Worm (Caenorhabditis elegans) whole organism, late embryonic: ENCODE data around the gene R07E3.6.

ENCODE experiments used
- C38D4.7 ChIP-seq: fragments of 200-800 bp; sonication (Bioruptor generic); optimal IDR thresholded peaks from 2 replicates; lab custom pipeline; 2018; ENCODE audit warnings: mild to moderate bottlenecking, missing genetic modification characterization, moderate library complexity, missing compliant biosample characterization
- F13H6.1 ChIP-seq: sonication (generic microtip); optimal IDR thresholded peaks from 2 replicates; lab custom pipeline; 2016; ENCODE audit warnings: missing genetic modification characterization, missing compliant biosample characterization
- K02D7.2 ChIP-seq: sonication (generic microtip); optimal IDR thresholded peaks from 2 replicates; lab custom pipeline; 2017; ENCODE audit warnings: mild to moderate bottlenecking, missing genetic modification characterization, missing compliant biosample characterization
- K09A11.1 ChIP-seq: sonication (generic microtip); optimal IDR thresholded peaks from 2 replicates; lab custom pipeline; 2017; ENCODE audit warnings: antibody characterized with exemption, mild to moderate bottlenecking, missing genetic modification characterization, missing compliant biosample characterization; ENCODE audit not compliant: insufficient read depth
- Y22D7AL.16 ChIP-seq: sonication (generic microtip); optimal IDR thresholded peaks from 2 replicates; lab custom pipeline; 2016; ENCODE audit warnings: missing genetic modification characterization, missing compliant biosample characterization
- ama-1 ChIP-seq: fragments of 150-350 bp; optimal IDR thresholded peaks from 2 replicates; lab custom pipeline; 2014
- ceh-19 ChIP-seq: fragments of 200-800 bp; sonication (Bioruptor generic); optimal IDR thresholded peaks from 2 replicates; lab custom pipeline; 2018; ENCODE audit warnings: mild to moderate bottlenecking, missing genetic modification characterization, missing compliant biosample characterization
- ceh-2 ChIP-seq: sonication (generic microtip); optimal IDR thresholded peaks from 2 replicates; lab custom pipeline; 2016; ENCODE audit warnings: missing genotype, missing genetic modification characterization, missing compliant biosample characterization
- ceh-22 ChIP-seq: sonication (generic microtip); optimal IDR thresholded peaks from 2 replicates; lab custom pipeline; 2017; ENCODE audit warnings: missing biosample characterization, missing genetic modification characterization
- ceh-30 ChIP-seq: fragments of 150-350 bp; optimal IDR thresholded peaks from 2 replicates; lab custom pipeline; 2014; ENCODE audit warnings: missing biosample characterization, missing genetic modification characterization
- ceh-34 ChIP-seq: sonication (generic microtip); optimal IDR thresholded peaks from 2 replicates; lab custom pipeline; 2016; ENCODE audit warnings: mild to moderate bottlenecking, missing genetic modification characterization, missing compliant biosample characterization
- ceh-45 ChIP-seq: fragments of 200-800 bp; sonication (Bioruptor generic); IDR thresholded peaks from 2 replicates; pipeline ENCODE4 v1.3.6; 2022; ENCODE audit warnings: missing genetic modification reagents, missing genetic modification characterization, missing compliant biosample characterization
- ceh-48 ChIP-seq: sonication (generic microtip); optimal IDR thresholded peaks from 2 replicates; lab custom pipeline; 2016; ENCODE audit warnings: missing genetic modification characterization, inconsistent platforms, missing compliant biosample characterization
- ceh-9 ChIP-seq: sonication (generic microtip); optimal IDR thresholded peaks from 2 replicates; lab custom pipeline; 2016; ENCODE audit warnings: mild to moderate bottlenecking, missing genetic modification characterization, inconsistent platforms, missing compliant biosample characterization
- che-1 ChIP-seq: sonication (generic microtip); optimal IDR thresholded peaks from 2 replicates; lab custom pipeline; 2016; ENCODE audit warnings: mild to moderate bottlenecking, missing genetic modification characterization, missing compliant biosample characterization
- dmd-4 ChIP-seq: sonication (generic microtip); optimal IDR thresholded peaks from 2 replicates; lab custom pipeline; 2016; ENCODE audit warnings: borderline replicate concordance, missing genetic modification characterization, missing compliant biosample characterization
- ets-4 ChIP-seq: sonication (generic microtip); optimal IDR thresholded peaks from 2 replicates; lab custom pipeline; 2016; ENCODE audit warnings: missing genetic modification characterization, missing compliant biosample characterization
- eyg-1 ChIP-seq: sonication (generic microtip); optimal IDR thresholded peaks from 2 replicates; lab custom pipeline; 2016; ENCODE audit warnings: missing genotype, missing genetic modification characterization, missing compliant biosample characterization
- fax-1 ChIP-seq: sonication (generic microtip); optimal IDR thresholded peaks from 2 replicates; lab custom pipeline; 2016; ENCODE audit warnings: missing genotype, missing genetic modification characterization, missing compliant biosample characterization
- fkh-10 ChIP-seq: fragments of 150-350 bp; optimal IDR thresholded peaks from 2 replicates; lab custom pipeline; 2014; ENCODE audit warnings: missing biosample characterization, missing genetic modification reagents, missing genetic modification characterization
- fkh-6 ChIP-seq: sonication (generic microtip); optimal IDR thresholded peaks from 2 replicates; lab custom pipeline; 2016; ENCODE audit warnings: missing genetic modification characterization, missing compliant biosample characterization
- gmeb-2 ChIP-seq: sonication (generic microtip); optimal IDR thresholded peaks from 2 replicates; lab custom pipeline; 2016; ENCODE audit warnings: missing genetic modification characterization, inconsistent platforms, missing compliant biosample characterization
- hlh-30 ChIP-seq: sonication (generic microtip); optimal IDR thresholded peaks from 2 replicates; lab custom pipeline; 2017; ENCODE audit warnings: antibody characterized with exemption, missing genetic modification characterization, missing compliant biosample characterization; ENCODE audit not compliant: insufficient read depth
- lin-11 ChIP-seq: fragments of 200-800 bp; sonication (Bioruptor generic); optimal IDR thresholded peaks from 2 replicates; lab custom pipeline; 2018; ENCODE audit warnings: mild to moderate bottlenecking, missing genetic modification characterization, missing compliant biosample characterization
- mec-3 ChIP-seq: sonication (generic microtip); optimal IDR thresholded peaks from 2 replicates; lab custom pipeline; 2016; ENCODE audit warnings: borderline replicate concordance, missing genetic modification characterization, missing compliant biosample characterization
- nfya-1 ChIP-seq: sonication (generic microtip); optimal IDR thresholded peaks from 2 replicates; lab custom pipeline; 2017; ENCODE audit warnings: missing genetic modification characterization, mild to moderate bottlenecking, missing compliant biosample characterization, antibody characterized with exemption, moderate library complexity
- nhr-232 ChIP-seq: sonication (generic microtip); optimal IDR thresholded peaks from 2 replicates; lab custom pipeline; 2016; ENCODE audit warnings: missing genetic modification characterization, missing compliant biosample characterization
- npax-4 ChIP-seq: sonication (generic microtip); optimal IDR thresholded peaks from 2 replicates; lab custom pipeline; 2016; ENCODE audit warnings: missing genetic modification characterization, missing compliant biosample characterization
- odd-2 ChIP-seq: sonication (generic microtip); optimal IDR thresholded peaks from 2 replicates; lab custom pipeline; 2017; ENCODE audit warnings: antibody characterized with exemption, mild to moderate bottlenecking, missing genetic modification characterization, missing compliant biosample characterization
- pag-3 ChIP-seq: sonication (generic microtip); optimal IDR thresholded peaks from 2 replicates; lab custom pipeline; 2016; ENCODE audit warnings: missing compliant biosample characterization, missing genetic modification characterization, borderline replicate concordance
- pat-9 ChIP-seq: fragments of 200-800 bp; sonication (Bioruptor generic); optimal IDR thresholded peaks from 2 replicates; lab custom pipeline; 2018; ENCODE audit warnings: mild to moderate bottlenecking, missing genetic modification characterization, moderate library complexity, missing compliant biosample characterization
- pax-1 ChIP-seq: fragments of 150-350 bp; optimal IDR thresholded peaks from 2 replicates; lab custom pipeline; 2014; ENCODE audit warnings: missing biosample characterization, missing genetic modification characterization
- pqm-1 ChIP-seq: sonication (generic microtip); optimal IDR thresholded peaks from 2 replicates; lab custom pipeline; 2016; ENCODE audit warnings: missing genetic modification characterization, missing compliant biosample characterization
- pros-1 ChIP-seq: fragments of 150-350 bp; optimal IDR thresholded peaks from 2 replicates; lab custom pipeline; 2014; ENCODE audit warnings: missing biosample characterization, missing genetic modification reagents, missing genetic modification characterization
- ref-2 ChIP-seq: sonication (generic microtip); optimal IDR thresholded peaks from 2 replicates; lab custom pipeline; 2016; ENCODE audit warnings: missing genetic modification characterization, missing compliant biosample characterization
- sox-2 ChIP-seq: fragments of 200-800 bp; sonication (Bioruptor generic); IDR thresholded peaks from 2 replicates; pipeline ENCODE4 v1.3.6; 2022; ENCODE audit warnings: missing genetic modification reagents, missing genetic modification characterization, missing compliant biosample characterization
- sox-4 ChIP-seq: sonication (generic microtip); optimal IDR thresholded peaks from 2 replicates; lab custom pipeline; 2017; ENCODE audit warnings: mild to moderate bottlenecking, missing genetic modification characterization, inconsistent platforms, missing compliant biosample characterization
- syd-9 ChIP-seq: sonication (generic microtip); optimal IDR thresholded peaks from 2 replicates; lab custom pipeline; 2016; ENCODE audit warnings: mild to moderate bottlenecking, missing genetic modification characterization, moderate library complexity, missing compliant biosample characterization
- tbx-2 ChIP-seq: sonication (generic microtip); optimal IDR thresholded peaks from 2 replicates; lab custom pipeline; 2016; ENCODE audit warnings: missing genetic modification characterization, missing compliant biosample characterization
- tbx-7 ChIP-seq: sonication (generic microtip); optimal IDR thresholded peaks from 2 replicates; lab custom pipeline; 2016; ENCODE audit warnings: missing genotype, missing genetic modification characterization, missing compliant biosample characterization
- unc-55 ChIP-seq: sonication (generic microtip); optimal IDR thresholded peaks from 2 replicates; lab custom pipeline; 2017; ENCODE audit warnings: missing biosample characterization, missing genetic modification reagents, missing genetic modification characterization
- unc-86 ChIP-seq: sonication (generic microtip); optimal IDR thresholded peaks from 2 replicates; lab custom pipeline; 2016; ENCODE audit warnings: missing genetic modification characterization, missing compliant biosample characterization

R07E3.6 gene

DNA sequence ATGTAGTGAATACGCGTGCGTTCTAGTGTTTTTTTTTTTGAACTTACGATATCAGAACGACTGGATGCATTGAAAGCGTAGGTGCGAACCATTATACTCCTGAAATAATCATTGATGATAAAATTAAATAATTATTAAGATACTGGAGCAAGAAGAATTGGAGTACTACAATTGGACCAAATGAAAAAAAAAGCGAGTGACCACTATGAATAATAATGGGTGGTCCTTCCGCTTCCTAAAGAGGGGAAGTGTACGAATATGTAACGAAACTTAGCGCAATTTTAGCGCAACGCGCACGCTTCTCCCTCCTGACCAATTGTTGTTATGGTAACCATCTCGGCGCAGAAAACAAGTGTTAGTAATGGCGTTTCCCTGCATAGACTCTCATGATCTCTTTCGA lies 1.6 kb upstream of the R07E3.6 start, which contains the start of gene F41E7.9:
Gene F41E7.9, minus strand, starts transcription at position 101 of the 400 bp plus-strand sequence.
- no peak for TF ChIP-seq fkh-10
- TF ChIP-seq pqm-1 (tag; lab: Kevin White, UChicago) = no peak
- no peak for TF ChIP-seq che-1
- no peak for TF ChIP-seq odd-2 (tag; lab: Kevin White, UChicago)
- TF ChIP-seq K02D7.2 (tag; lab: Kevin White, UChicago) = no peak
- no peak for TF ChIP-seq Y22D7AL.16
- TF ChIP-seq ama-1 (lab: Kevin White, UChicago) = no peak
- no peak for TF ChIP-seq pax-1 (tag; lab: Kevin White, UChicago)
- no peak for TF ChIP-seq F13H6.1 (tag; lab: Kevin White, UChicago)
- TF ChIP-seq tbx-2 = no peak
- no peak for TF ChIP-seq ref-2 (tag; lab: Kevin White, UChicago)
- no peak for TF ChIP-seq lin-11 (tag; lab: Kevin White, UChicago)
- TF ChIP-seq eyg-1 (tag; lab: Kevin White, UChicago) = no peak
- TF ChIP-seq hlh-30 (tag; lab: Kevin White, UChicago) = no peak
- no peak for TF ChIP-seq unc-55 (GFP tag; lab: Kevin White, UChicago)
- no peak for TF ChIP-seq sox-2 (GFP tag; lab: Robert Waterston, UW)

DNA sequence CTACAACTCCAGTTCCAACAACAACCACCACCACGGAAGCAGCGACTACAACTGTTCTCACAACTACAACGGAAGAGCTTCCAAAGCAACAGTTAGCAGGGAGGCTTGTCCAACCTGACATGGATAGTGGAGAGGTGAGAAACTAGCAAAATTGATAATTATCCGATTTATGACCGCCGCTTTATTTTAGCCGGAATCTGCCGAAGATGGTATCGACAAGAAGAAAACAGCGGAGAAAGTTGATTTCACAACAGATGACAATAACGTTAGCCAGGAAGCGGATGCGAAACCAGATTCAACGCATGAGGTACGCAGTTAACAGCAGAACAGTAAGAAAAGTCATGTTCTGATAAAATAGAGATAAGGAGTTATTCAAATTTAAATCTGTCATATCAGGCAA lies 915 bp downstream of the R07E3.6 start:
- no peak for TF ChIP-seq ceh-2 (tag; lab: Kevin White, UChicago)
- no peak for TF ChIP-seq nfya-1 (tag; lab: Kevin White, UChicago)
- TF ChIP-seq pat-9 = no peak
- TF ChIP-seq fkh-6 (tag; lab: Kevin White, UChicago) = no peak
- no peak for TF ChIP-seq ceh-45
- TF ChIP-seq ceh-22 (tag; lab: Kevin White, UChicago) = no peak
- TF ChIP-seq ama-1 (lab: Kevin White, UChicago) = no peak
- no peak for TF ChIP-seq sox-2 (GFP tag; lab: Robert Waterston, UW)
- no peak for TF ChIP-seq fax-1 (tag; lab: Kevin White, UChicago)
- no peak for TF ChIP-seq K02D7.2 (tag; lab: Kevin White, UChicago)
- no peak for TF ChIP-seq K09A11.1 (tag; lab: Kevin White, UChicago)
- no peak for TF ChIP-seq ceh-9
- no peak for TF ChIP-seq mec-3
- TF ChIP-seq ceh-48 (tag; lab: Kevin White, UChicago) = no peak
- TF ChIP-seq ceh-30 = no peak
- no peak for TF ChIP-seq fkh-10
- no peak for TF ChIP-seq nhr-232 (tag; lab: Kevin White, UChicago)
- no peak for TF ChIP-seq npax-4 (tag; lab: Kevin White, UChicago)

DNA sequence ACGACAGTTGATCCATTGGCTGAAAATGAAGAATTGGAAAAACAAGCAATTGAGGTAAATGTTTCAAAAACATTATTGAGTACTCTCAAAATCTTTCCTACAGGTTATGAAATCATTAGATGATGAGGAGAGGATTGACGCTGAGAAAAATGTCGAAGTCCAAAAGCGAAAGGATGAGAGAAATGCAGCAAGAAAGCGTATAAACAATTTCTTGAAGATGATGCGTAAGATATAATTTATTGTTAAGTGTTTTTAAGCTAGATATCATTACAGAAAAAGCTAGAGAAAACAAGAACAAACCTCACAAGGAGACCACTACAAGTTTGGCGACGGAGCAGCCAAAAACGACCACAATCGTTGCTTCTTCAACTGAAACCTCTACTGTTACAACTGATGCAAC lies 2.1 kb downstream of the R07E3.6 start:
- TF ChIP-seq ceh-22 (tag; lab: Kevin White, UChicago) (no peak), ets-4 (tag; lab: Kevin White, UChicago) (no peak), syd-9 (tag; lab: Kevin White, UChicago) (no peak), pros-1 (tag; lab: Kevin White, UChicago) (no peak), dmd-4 (no peak), C38D4.7 (GFP tag; lab: Kevin White, UChicago) (no peak), gmeb-2 (tag; lab: Kevin White, UChicago) (no peak), ama-1 (lab: Kevin White, UChicago) (no peak), ref-2 (tag; lab: Kevin White, UChicago) (no peak), ceh-34 (tag; lab: Kevin White, UChicago) (no peak), ceh-30 (no peak)

DNA sequence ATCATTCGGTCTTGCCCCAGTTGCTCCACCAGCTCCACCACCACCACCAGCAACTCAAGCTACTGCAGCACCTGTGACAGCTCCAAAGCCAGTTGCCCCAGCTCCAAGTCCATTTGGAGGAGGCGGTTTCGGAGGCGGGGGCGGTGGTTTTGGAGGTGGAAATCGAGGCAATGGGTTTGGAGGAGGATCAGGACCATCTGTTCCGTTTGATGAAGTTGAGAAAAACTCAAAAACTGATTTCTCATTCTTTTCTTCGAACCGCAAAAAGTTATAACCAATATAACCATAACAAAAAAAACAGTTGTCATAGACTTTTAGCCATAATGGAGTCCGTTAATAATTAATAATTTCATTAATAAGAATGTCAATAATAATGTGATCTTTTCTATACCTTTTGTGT lies 3.9 kb downstream of the R07E3.6 start:
- TF ChIP-seq ceh-19 (no peak), pag-3 (no peak), sox-4 (no peak), npax-4 (tag; lab: Kevin White, UChicago) (no peak), tbx-7 (no peak), dmd-4 (no peak), ceh-9 (no peak), unc-86 (tag; lab: Kevin White, UChicago) (no peak)
